Fruit fly (Drosophila melanogaster): ENCODE measurements around the gene CG32445.

DNA sequence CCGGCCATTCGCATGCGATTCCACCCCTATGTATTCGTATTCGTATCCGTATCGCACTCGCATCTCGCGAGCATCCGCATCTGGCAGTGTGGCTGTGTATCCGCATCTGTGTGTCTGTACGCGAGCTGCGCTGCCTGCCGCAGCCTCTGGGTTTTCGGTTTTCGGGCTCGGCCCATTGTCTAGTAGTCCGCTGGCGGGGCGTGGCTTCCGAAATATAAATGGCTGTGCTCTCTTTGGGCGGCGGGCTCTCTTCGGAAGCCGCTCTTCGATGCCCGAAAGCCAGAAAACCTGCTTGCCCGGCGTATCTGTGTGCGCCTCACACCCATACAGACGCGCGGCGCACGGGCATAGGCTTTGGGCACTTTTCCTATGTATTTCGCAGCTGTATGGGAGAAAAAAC, 40.8 kb upstream of the CG32445 start:
- no peak for TF ChIP-seq pzg (GFP tag; optimal IDR thresholded peaks at IDR 0.05)
- TF ChIP-seq row (GFP tag; IDR thresholded peaks at IDR 0.05) = 0 out of 3 replicates have a peak, but pooled peaks have one; percentile 15
- TF ChIP-seq Nf-YB (GFP tag; optimal IDR thresholded peaks at IDR 0.05) = peak; percentile 96
- no peak for TF ChIP-seq CG14965 (GFP tag; optimal IDR thresholded peaks at IDR 0.05; ENCODE audit: borderline replicate concordance)
- no peak for TF ChIP-seq psq (GFP tag; optimal IDR thresholded peaks at IDR 0.05)
- no peak for TF ChIP-seq PHDP (tag; optimal IDR thresholded peaks at IDR 0.05)
- no peak for TF ChIP-seq kay (GFP tag; optimal IDR thresholded peaks at IDR 0.05)
- TF ChIP-seq sqz (GFP tag; optimal IDR thresholded peaks at IDR 0.05) = no peak
- TF ChIP-seq tap (tag; optimal IDR thresholded peaks at IDR 0.05) = no peak
- TF ChIP-seq CG12942 (GFP tag; optimal IDR thresholded peaks at IDR 0.05) = no peak
- no peak for TF ChIP-seq fru (optimal IDR thresholded peaks at IDR 0.05)
- TF ChIP-seq CG10979 (tag; optimal IDR thresholded peaks at IDR 0.05) = no peak
- TF ChIP-seq Ada2b (GFP tag; IDR thresholded peaks at IDR 0.05) = no peak
- no peak for TF ChIP-seq CG14014 (GFP tag; IDR thresholded peaks at IDR 0.05)
